Fruit fly (Drosophila melanogaster) whole organism, embryonic: ENCODE data around the gene PGAP2.

Experiments
- CG10267 ChIP-seq: fragments of 200-800 bp; sonication (Bioruptor generic); optimal IDR thresholded peaks from 2 replicates; lab custom pipeline; 2018; ENCODE audit warnings: missing biosample characterization, mild to moderate bottlenecking, missing genetic modification characterization, moderate library complexity
- CG32532 ChIP-seq: fragments of 200-800 bp; sonication (Bioruptor generic); IDR thresholded peaks from 2 replicates; pipeline ENCODE4 v1.3.6; 2022; ENCODE audit warnings: missing biosample characterization, missing genetic modification characterization
- CG7357 ChIP-seq: fragments of 200-800 bp; sonication (Bioruptor generic); IDR thresholded peaks from 3 replicates; pipeline ENCODE4 v1.3.6; 2022; ENCODE audit warnings: missing biosample characterization, missing genetic modification characterization
- CG9727 ChIP-seq: fragments of 200-800 bp; sonication (Bioruptor generic); optimal IDR thresholded peaks from 3 replicates; lab custom pipeline; 2017; ENCODE audit warnings: missing biosample characterization, mild to moderate bottlenecking, missing genetic modification characterization
- en ChIP-seq: fragments of 200-800 bp; sonication (Bioruptor generic); optimal IDR thresholded peaks from 2 replicates; lab custom pipeline; 2016; ENCODE audit warnings: missing biosample characterization, missing genetic modification characterization

DNA sequence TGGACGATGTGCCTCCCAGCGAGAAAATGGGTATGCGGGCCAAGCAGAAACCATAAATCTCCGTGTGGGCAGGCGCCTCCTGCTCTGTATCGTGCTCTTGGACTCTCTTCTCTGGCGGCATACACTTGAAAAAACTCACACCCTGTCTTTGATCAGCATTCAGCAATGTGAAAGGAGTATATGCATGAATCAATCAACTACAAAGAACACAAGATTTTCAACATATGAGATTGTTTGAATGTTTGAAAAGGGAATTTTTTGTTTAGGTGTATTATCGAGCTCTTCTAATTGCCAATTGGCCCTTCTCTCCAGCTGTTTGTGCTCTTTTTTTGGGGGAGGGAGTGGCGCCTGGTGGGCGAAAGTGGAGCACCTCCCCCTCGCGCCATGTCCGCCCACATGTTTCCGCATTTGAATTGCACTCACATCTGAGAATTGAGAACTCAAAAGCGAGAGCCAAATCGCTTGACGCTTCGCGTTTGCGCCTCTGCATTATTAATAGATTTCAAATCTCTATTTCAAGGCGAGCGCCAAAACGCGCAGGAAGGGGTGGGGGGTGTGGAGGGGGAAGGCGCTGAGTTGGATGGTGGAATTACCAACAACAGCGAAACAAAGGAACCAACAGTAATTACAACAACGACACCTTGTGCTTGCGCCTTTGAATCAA, 26.2 kb upstream of the PGAP2 start:
- TF ChIP-seq CG9727 (GFP tag; lab: Kevin White, UChicago) (peak; percentile 66), CG10267 (tag; lab: Kevin White, UChicago) (peak; percentile 68), CG7357 (GFP tag; lab: Robert Waterston, UW) (peak; percentile 75), CG32532 (GFP tag; lab: Robert Waterston, UW) (peak; percentile 94), en (GFP tag; lab: Kevin White, UChicago) (peak; percentile 78)
